Worm (Caenorhabditis elegans) whole organism, L2 larva: ENCODE results near the gene kvs-2.

Experiments used
- F13H6.1 ChIP-seq: sonication (generic microtip); optimal IDR thresholded peaks from 2 replicates; lab custom pipeline; 2016; ENCODE audit warnings: missing genetic modification characterization, missing compliant biosample characterization
- Y55F3AM.14 ChIP-seq: fragments of 200-800 bp; sonication (Bioruptor generic); optimal IDR thresholded peaks from 2 replicates; lab custom pipeline; 2018; ENCODE audit warnings: mild to moderate bottlenecking, missing genetic modification characterization, missing compliant biosample characterization
- ZK546.5 ChIP-seq: sonication (generic microtip); optimal IDR thresholded peaks from 2 replicates; lab custom pipeline; 2017; ENCODE audit warnings: missing biosample characterization, missing genetic modification characterization
- alr-1 ChIP-seq: fragments of 150-350 bp; optimal IDR thresholded peaks from 2 replicates; lab custom pipeline; 2014; ENCODE audit warnings: missing biosample characterization, missing genetic modification characterization
- aly-2 ChIP-seq: fragments of 150-350 bp; optimal IDR thresholded peaks from 2 replicates; lab custom pipeline; 2014; ENCODE audit warnings: missing biosample characterization, missing genetic modification characterization
- ama-1 ChIP-seq: fragments of 150-350 bp; optimal IDR thresholded peaks from 2 replicates; lab custom pipeline; 2018; ENCODE audit warnings: inconsistent platforms
- blmp-1 ChIP-seq: sonication (generic microtip); optimal IDR thresholded peaks from 2 replicates; lab custom pipeline; 2017; ENCODE audit warnings: missing genetic modification characterization, mild to moderate bottlenecking, missing compliant biosample characterization, antibody characterized with exemption, moderate library complexity; ENCODE audit not compliant: insufficient read depth
- ceh-16 ChIP-seq: fragments of 150-350 bp; optimal IDR thresholded peaks from 2 replicates; lab custom pipeline; 2014; ENCODE audit warnings: missing biosample characterization, missing genetic modification characterization
- crh-2 ChIP-seq: sonication (generic microtip); optimal IDR thresholded peaks from 2 replicates; lab custom pipeline; 2017; ENCODE audit warnings: missing biosample characterization, missing genetic modification characterization
- dmd-4 ChIP-seq: sonication (generic microtip); optimal IDR thresholded peaks from 2 replicates; lab custom pipeline; 2017; ENCODE audit warnings: missing biosample characterization, missing genetic modification characterization
- egl-27 ChIP-seq: sonication (generic microtip); optimal IDR thresholded peaks from 3 replicates; lab custom pipeline; 2017; ENCODE audit warnings: missing biosample characterization, missing genetic modification reagents, missing genetic modification characterization
- elt-3 ChIP-seq: sonication (generic microtip); optimal IDR thresholded peaks from 2 replicates; lab custom pipeline; 2017; ENCODE audit warnings: missing biosample characterization, missing genetic modification characterization
- fos-1 ChIP-seq: fragments of 150-350 bp; optimal IDR thresholded peaks from 2 replicates; lab custom pipeline; 2014; ENCODE audit warnings: missing biosample characterization, missing genetic modification characterization
- gmeb-1 ChIP-seq: fragments of 150-350 bp; optimal IDR thresholded peaks from 2 replicates; lab custom pipeline; 2014; ENCODE audit warnings: missing biosample characterization, missing genetic modification characterization
- lin-11 ChIP-seq: fragments of 150-350 bp; sonication (generic microtip); optimal IDR thresholded peaks from 2 replicates; lab custom pipeline; 2014; ENCODE audit warnings: missing biosample characterization, missing genetic modification characterization, inconsistent platforms, mixed read lengths
- lin-39 ChIP-seq: fragments of 150-350 bp; optimal IDR thresholded peaks from 2 replicates; lab custom pipeline; 2014; ENCODE audit warnings: missing biosample characterization, missing genetic modification reagents, missing genetic modification characterization
- lsy-2 ChIP-seq, 2 experiments: fragments of 150-350 bp in 1 of 2; sonication (generic microtip) in 1 of 2; optimal IDR thresholded peaks; 2 replicates each; lab custom pipeline; 2014 to 2017; ENCODE audit warnings: missing biosample characterization in 2 of 2, missing genetic modification characterization in 2 of 2
- mab-5 ChIP-seq: fragments of 150-350 bp; optimal IDR thresholded peaks from 2 replicates; lab custom pipeline; 2014; ENCODE audit warnings: missing biosample characterization, missing genetic modification characterization
- mbf-1 ChIP-seq: sonication (generic microtip); optimal IDR thresholded peaks from 2 replicates; lab custom pipeline; 2017; ENCODE audit warnings: missing biosample characterization, missing genetic modification characterization
- mdl-1 ChIP-seq, 2 experiments: fragments of 150-350 bp in 1 of 2; sonication (generic microtip) in 1 of 2; optimal IDR thresholded peaks; 2 replicates each; lab custom pipeline; 2017; ENCODE audit warnings: missing biosample characterization in 2 of 2, missing genetic modification characterization in 2 of 2
- nhr-11 ChIP-seq: fragments of 150-350 bp; optimal IDR thresholded peaks from 2 replicates; lab custom pipeline; 2014; ENCODE audit warnings: missing biosample characterization, missing genetic modification characterization
- nhr-12 ChIP-seq: fragments of 150-350 bp; optimal IDR thresholded peaks from 2 replicates; lab custom pipeline; 2014; ENCODE audit warnings: missing biosample characterization, missing genetic modification characterization
- nhr-129 ChIP-seq: fragments of 150-350 bp; optimal IDR thresholded peaks from 2 replicates; lab custom pipeline; 2014; ENCODE audit warnings: missing biosample characterization, missing genetic modification characterization
- nhr-21 ChIP-seq: fragments of 150-350 bp; optimal IDR thresholded peaks from 2 replicates; lab custom pipeline; 2014; ENCODE audit warnings: missing biosample characterization, missing genetic modification characterization
- nhr-23 ChIP-seq: fragments of 150-350 bp; optimal IDR thresholded peaks from 2 replicates; lab custom pipeline; 2014; ENCODE audit warnings: missing biosample characterization, missing genetic modification reagents, missing genetic modification characterization
- nhr-25 ChIP-seq: fragments of 150-350 bp; sonication (generic microtip); optimal IDR thresholded peaks from 3 replicates; lab custom pipeline; 2014; ENCODE audit warnings: missing biosample characterization, missing genetic modification characterization
- nhr-77 ChIP-seq: fragments of 150-350 bp; optimal IDR thresholded peaks from 2 replicates; lab custom pipeline; 2014; ENCODE audit warnings: missing biosample characterization, missing genetic modification characterization
- peb-1 ChIP-seq: fragments of 150-350 bp; optimal IDR thresholded peaks from 2 replicates; lab custom pipeline; 2014; ENCODE audit warnings: missing biosample characterization, missing genetic modification characterization
- sma-3 ChIP-seq: sonication (generic microtip); optimal IDR thresholded peaks from 2 replicates; lab custom pipeline; 2016; ENCODE audit warnings: missing genetic modification reagents, missing genetic modification characterization, missing compliant biosample characterization
- snpc-4 ChIP-seq: fragments of 150-350 bp; optimal IDR thresholded peaks from 2 replicates; lab custom pipeline; 2014; ENCODE audit warnings: missing biosample characterization, missing genetic modification characterization
- unc-39 ChIP-seq: fragments of 150-350 bp; optimal IDR thresholded peaks from 2 replicates; lab custom pipeline; 2014; ENCODE audit warnings: missing biosample characterization, missing genetic modification characterization
- unc-55 ChIP-seq: fragments of 150-350 bp; sonication (generic microtip); optimal IDR thresholded peaks from 3 replicates; lab custom pipeline; 2014; ENCODE audit warnings: missing biosample characterization, missing genetic modification reagents, missing genetic modification characterization
- zag-1 ChIP-seq: fragments of 150-350 bp; optimal IDR thresholded peaks from 2 replicates; lab custom pipeline; 2014; ENCODE audit warnings: missing biosample characterization, missing genetic modification characterization
- ztf-11 ChIP-seq: sonication (generic microtip); optimal IDR thresholded peaks from 2 replicates; lab custom pipeline; 2017; ENCODE audit warnings: missing biosample characterization, missing genetic modification characterization

The kvs-2 gene

DNA sequence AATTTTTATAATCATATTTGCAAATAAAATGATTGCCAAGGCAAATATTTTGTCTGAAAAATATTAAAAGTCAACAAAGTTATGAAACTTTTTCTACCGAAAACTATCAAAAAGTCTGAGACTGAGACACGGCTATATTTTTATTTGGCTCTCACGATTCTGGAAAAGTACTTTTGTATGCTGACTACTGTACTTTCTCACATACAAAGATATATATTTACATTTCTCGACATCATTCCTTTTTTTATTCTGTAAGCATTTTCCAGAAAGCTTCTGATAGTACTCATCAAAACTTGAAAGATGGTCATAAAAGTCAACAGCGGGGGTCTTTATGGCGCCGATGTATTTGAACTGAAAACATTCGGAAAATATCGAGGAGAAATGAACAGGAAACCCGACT is 12.3 kb downstream of the kvs-2 start, which contains the start of gene aqp-6:
aqp-6 (plus strand) TSS at position 301 of the 400 bp plus-strand sequence.
- TF ChIP-seq blmp-1 (no peak), nhr-11 (tag; lab: Kevin White, UChicago) (no peak), nhr-12 (no peak), peb-1 (tag; lab: Kevin White, UChicago) (no peak), mdl-1 (tag; optimal IDR thresholded peaks at IDR 0.05; lab: Kevin White, UChicago) (no peak), fos-1 (tag; lab: Kevin White, UChicago) (no peak), nhr-77 (no peak), Y55F3AM.14 (no peak), lin-11 (no peak), elt-3 (tag; lab: Kevin White, UChicago) (no peak), aly-2 (tag; lab: Kevin White, UChicago) (no peak), lsy-2 (tag; optimal IDR thresholded peaks at IDR 0.05; lab: Kevin White, UChicago) (no peak), nhr-23 (tag; lab: Kevin White, UChicago) (no peak), nhr-25 (no peak)

DNA sequence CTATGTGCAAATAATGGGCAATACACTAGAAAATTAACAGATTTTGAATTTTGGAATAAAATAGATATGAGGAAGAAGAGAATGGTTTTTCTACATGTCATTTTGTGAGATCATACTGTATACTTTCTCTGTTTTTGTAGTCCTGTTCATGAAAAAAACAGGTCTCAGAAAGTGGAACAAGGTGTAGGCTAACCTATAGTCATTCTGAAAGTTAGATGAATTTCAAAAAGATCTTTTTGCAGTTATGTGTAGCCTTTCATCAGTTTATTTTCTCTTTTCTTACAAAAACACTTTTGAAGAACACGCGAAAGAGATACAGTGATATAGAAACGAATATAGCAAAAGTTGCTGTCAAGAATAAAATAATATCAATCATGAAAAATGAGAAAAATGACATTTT is 18.3 kb downstream of the kvs-2 start, which contains the start of gene ugt-35:
ugt-35 (minus strand) TSS at position 101 of the 400 bp plus-strand sequence.
- TF ChIP-seq Y55F3AM.14 (no peak), unc-39 (no peak), sma-3 (no peak), lin-11 (no peak), nhr-23 (tag; lab: Kevin White, UChicago) (no peak), F13H6.1 (tag; lab: Kevin White, UChicago) (no peak), crh-2 (no peak), ZK546.5 (tag; lab: Kevin White, UChicago) (no peak), nhr-77 (no peak), ztf-11 (tag; lab: Kevin White, UChicago) (no peak), dmd-4 (tag; lab: Kevin White, UChicago) (no peak), nhr-25 (no peak), ama-1 (lab: Kevin White, UChicago) (no peak), zag-1 (tag; lab: Kevin White, UChicago) (no peak)

DNA sequence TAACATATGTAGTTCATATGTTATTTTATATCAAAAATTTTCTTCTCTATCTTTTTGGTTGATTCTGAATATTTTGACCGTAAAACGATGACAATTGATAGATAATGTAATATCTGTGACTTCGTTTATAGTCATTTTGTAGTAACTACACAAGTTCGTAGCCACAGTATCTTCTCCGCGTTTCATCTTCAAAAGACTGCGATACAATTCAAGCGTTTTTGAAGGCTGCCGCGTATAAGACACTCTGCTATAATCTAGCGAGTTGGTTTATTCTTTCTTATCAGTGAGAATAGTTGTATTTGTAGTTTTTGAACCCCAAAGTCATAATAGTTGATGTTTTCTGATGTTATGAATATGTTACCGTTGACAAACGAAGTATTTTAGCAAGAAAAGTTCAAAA is 21.1 kb downstream of the kvs-2 start, which contains the start of gene ugt-34:
ugt-34 (minus strand) TSS at position 21 of the 400 bp plus-strand sequence.
- TF ChIP-seq lin-39: no peak
- TF ChIP-seq mab-5 (tag; lab: Kevin White, UChicago): no peak
- peak; percentile 22 for TF ChIP-seq crh-2

DNA sequence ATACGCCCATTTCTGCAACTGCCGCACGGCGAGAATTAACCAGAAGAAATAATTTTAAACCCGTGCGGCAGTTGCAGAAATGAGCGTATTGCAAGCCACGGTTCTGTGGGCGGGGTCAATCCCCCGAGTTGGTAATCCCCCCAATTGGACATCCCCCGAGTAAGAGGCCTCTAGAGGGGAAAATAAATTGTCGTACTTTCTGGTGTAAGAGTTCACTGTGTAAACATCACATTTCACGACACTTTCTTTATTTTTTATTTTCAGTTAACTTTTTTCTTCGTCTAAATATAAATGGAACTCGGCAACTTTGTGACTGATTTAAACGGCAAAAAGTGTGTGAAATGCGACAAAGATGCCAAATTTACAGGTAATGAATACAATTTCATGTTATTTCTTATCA is 22.1 kb downstream of the kvs-2 start, which contains the start of gene tut-2:
tut-2 (plus strand) TSS at position 277 of the 400 bp plus-strand sequence.
- no peak for TF ChIP-seq ceh-16
- no peak for TF ChIP-seq sma-3
- TF ChIP-seq unc-55 (GFP tag; lab: Kevin White, UChicago): peak; percentile 17

DNA sequence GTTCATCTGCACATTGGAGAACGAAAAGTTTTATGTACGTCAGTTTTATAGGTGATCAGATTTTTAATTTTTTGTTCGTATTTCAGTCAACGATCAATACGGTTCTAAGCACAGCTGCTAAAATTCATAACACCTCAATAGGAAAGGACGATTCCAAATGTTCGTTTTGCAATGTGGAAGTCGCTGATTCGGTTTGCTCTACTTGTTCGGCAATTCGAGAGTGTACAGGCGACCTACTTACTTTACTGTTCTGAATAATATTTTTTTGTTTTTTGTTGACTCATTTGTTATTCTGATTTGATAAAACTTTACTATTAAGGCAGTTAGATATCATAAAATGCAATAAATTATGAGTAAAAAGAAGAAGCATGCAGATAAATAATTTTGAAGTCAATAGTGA is 23.5 kb downstream of the kvs-2 start:
- TF ChIP-seq ZK546.5 (tag; lab: Kevin White, UChicago) (no peak), mbf-1 (tag; lab: Kevin White, UChicago) (no peak), egl-27 (tag; lab: Kevin White, UChicago) (no peak), snpc-4 (tag; lab: Kevin White, UChicago) (no peak), dmd-4 (tag; lab: Kevin White, UChicago) (no peak), alr-1 (tag; lab: Kevin White, UChicago) (no peak), gmeb-1 (tag; lab: Kevin White, UChicago) (no peak), ceh-16 (no peak), unc-55 (GFP tag; lab: Kevin White, UChicago) (no peak), sma-3 (no peak), nhr-21 (tag; lab: Kevin White, UChicago) (no peak), blmp-1 (no peak), aly-2 (tag; lab: Kevin White, UChicago) (no peak), nhr-129 (tag; lab: Kevin White, UChicago) (no peak), F13H6.1 (tag; lab: Kevin White, UChicago) (no peak), lin-39 (no peak), nhr-23 (tag; lab: Kevin White, UChicago) (no peak)
